Worm (Caenorhabditis elegans) whole organism, L4/young adult: ENCODE data around the gene T04C12.9.

Source experiments
- W03F9.2 ChIP-seq: fragments of 150-350 bp; optimal IDR thresholded peaks from 2 replicates; lab custom pipeline; 2014; ENCODE audit warnings: missing biosample characterization, missing genetic modification characterization
- dao-5 ChIP-seq: sonication (generic microtip); optimal IDR thresholded peaks from 2 replicates; lab custom pipeline; 2016; ENCODE audit warnings: missing genotype, missing genetic modification characterization, moderate library complexity, missing compliant biosample characterization
- him-1 ChIP-seq: sonication (generic microtip); optimal IDR thresholded peaks from 2 replicates; lab custom pipeline; 2016; ENCODE audit warnings: missing genotype, missing genetic modification reagents, missing genetic modification characterization, missing compliant biosample characterization

- TF ChIP-seq W03F9.2 (tag; lab: Kevin White, UChicago) = no peak
- TF ChIP-seq him-1 = no peak
- TF ChIP-seq dao-5 (tag; lab: Kevin White, UChicago) = no peak
Measured at ce11 chrV:11051921-11052320, 11.1 kb downstream of the T04C12.9 start, which contains the start of gene T04C12.33.
